Fruit fly (Drosophila melanogaster) whole organism: ENCODE data around the gene CG12643.

Experiments
- CG8478 ChIP-seq: fragments of >200 bp; optimal IDR thresholded peaks from 2 replicates; lab custom pipeline; 2018; ENCODE audit warnings: inconsistent platforms
- Dll ChIP-seq: fragments of >200 bp; optimal IDR thresholded peaks from 2 replicates; lab custom pipeline; 2017
- EcR ChIP-seq, 2 experiments: fragments of >200 bp; optimal IDR thresholded peaks; 2 replicates each; lab custom pipeline; 2017; ENCODE audit warnings: missing biosample characterization in 2 of 2, missing genetic modification characterization in 2 of 2, missing genetic modification reagents in 2 of 2
- pan ChIP-seq: fragments of >200 bp; optimal IDR thresholded peaks from 2 replicates; lab custom pipeline; 2017
- psq ChIP-seq: fragments of >200 bp; optimal IDR thresholded peaks from 2 replicates; lab custom pipeline; 2017

dm6 chrX:10250017-10250416, 15.0 kb downstream of the CG12643 start:
- TF ChIP-seq psq (lab: Kevin White, UChicago) (no peak), Dll (lab: Kevin White, UChicago) (no peak), pan (lab: Kevin White, UChicago) (no peak), CG8478 (lab: Kevin White, UChicago) (no peak), EcR (GFP tag; optimal IDR thresholded peaks at IDR 0.05; lab: Kevin White, UChicago) (no peak)
